Fruit fly (Drosophila melanogaster) whole organism, pupa: Measurements from ENCODE around the gene glob1.

ENCODE experiments used
- CG10348 ChIP-seq: fragments of 200-800 bp; sonication (Bioruptor generic); IDR thresholded peaks from 2 replicates; pipeline ENCODE4 v1.3.6; 2022; ENCODE audit warnings: missing biosample characterization, missing genetic modification characterization
- CG13204 ChIP-seq: fragments of 200-800 bp; sonication (Bioruptor generic); optimal IDR thresholded peaks from 2 replicates; lab custom pipeline; 2018; ENCODE audit warnings: missing biosample characterization, mild to moderate bottlenecking, missing genetic modification characterization, moderate library complexity
- CG14655 ChIP-seq: fragments of 200-800 bp; sonication (Bioruptor generic); optimal IDR thresholded peaks from 3 replicates; lab custom pipeline; 2017; ENCODE audit warnings: mild to moderate bottlenecking, missing biosample characterization, missing genetic modification reagents, missing genetic modification characterization
- CG15710 ChIP-seq: fragments of 200-800 bp; sonication (Bioruptor generic); optimal IDR thresholded peaks from 2 replicates; lab custom pipeline; 2018; ENCODE audit warnings: missing biosample characterization, mild to moderate bottlenecking, missing genetic modification characterization, moderate library complexity
- CG34367 ChIP-seq: fragments of 200-800 bp; sonication (Bioruptor generic); optimal IDR thresholded peaks from 2 replicates; lab custom pipeline; 2018; ENCODE audit warnings: missing biosample characterization, mild to moderate bottlenecking, missing genetic modification characterization
- CG4496 ChIP-seq: fragments of 200-800 bp; sonication (Bioruptor generic); IDR thresholded peaks from 3 replicates; pipeline ENCODE4 v1.3.6; 2022; ENCODE audit warnings: missing biosample characterization, missing genetic modification characterization
- CG8301 ChIP-seq: fragments of 200-800 bp; sonication (Bioruptor generic); optimal IDR thresholded peaks from 2 replicates; lab custom pipeline; 2018; ENCODE audit warnings: missing biosample characterization, mild to moderate bottlenecking, missing genetic modification characterization
- D1 ChIP-seq: fragments of 200-800 bp; sonication (Bioruptor generic); optimal IDR thresholded peaks from 2 replicates; lab custom pipeline; 2018; ENCODE audit warnings: missing biosample characterization, mild to moderate bottlenecking, missing genetic modification characterization, moderate library complexity
- EcR ChIP-seq: fragments of 200-800 bp; sonication (Bioruptor generic); optimal IDR thresholded peaks from 3 replicates; lab custom pipeline; 2019; ENCODE audit warnings: missing biosample characterization, missing genetic modification characterization, mild to moderate bottlenecking, moderate library complexity, missing genetic modification reagents
- Pif1A ChIP-seq: fragments of 200-800 bp; sonication (Bioruptor generic); optimal IDR thresholded peaks from 3 replicates; lab custom pipeline; 2016; ENCODE audit warnings: missing biosample characterization, missing genetic modification characterization
- Snoo ChIP-seq: fragments of 200-800 bp; sonication (Bioruptor generic); optimal IDR thresholded peaks from 3 replicates; lab custom pipeline; 2017; ENCODE audit warnings: missing biosample characterization, mild to moderate bottlenecking, missing genetic modification characterization, inconsistent platforms
- fd96Ca ChIP-seq: fragments of 200-800 bp; sonication (Bioruptor generic); IDR thresholded peaks from 3 replicates; pipeline ENCODE4 v1.3.6; 2022; ENCODE audit warnings: missing biosample characterization, missing genetic modification characterization
- gl ChIP-seq: fragments of 200-800 bp; sonication (Bioruptor generic); optimal IDR thresholded peaks from 2 replicates; lab custom pipeline; 2018; ENCODE audit warnings: missing biosample characterization, mild to moderate bottlenecking, missing genetic modification characterization
- rn ChIP-seq: fragments of 200-800 bp; sonication (Bioruptor generic); IDR thresholded peaks from 2 replicates; pipeline ENCODE4 v1.3.6; 2022; ENCODE audit warnings: missing biosample characterization, missing genetic modification characterization

- no peak for TF ChIP-seq Snoo
- no peak for TF ChIP-seq CG4496 (GFP tag; lab: Robert Waterston, UW)
- no peak for TF ChIP-seq CG34367
- no peak for TF ChIP-seq CG15710
- TF ChIP-seq CG8301 (tag; lab: Kevin White, UChicago) = no peak
- no peak for TF ChIP-seq CG14655 (GFP tag; lab: Kevin White, UChicago)
- no peak for TF ChIP-seq rn (GFP tag; lab: Robert Waterston, UW)
- TF ChIP-seq gl = no peak
- TF ChIP-seq CG10348 (GFP tag; lab: Robert Waterston, UW) = no peak
- TF ChIP-seq Pif1A (GFP tag; lab: Kevin White, UChicago) = no peak
- TF ChIP-seq fd96Ca = no peak
- TF ChIP-seq EcR = no peak
- TF ChIP-seq D1 = no peak
- no peak for TF ChIP-seq CG13204
Measured at dm6 chr3R:15921747-15922146, 17.3 kb upstream of the glob1 start.
